Worm (Caenorhabditis elegans): ENCODE results near the gene gst-23.

Gene gst-23

DNA sequence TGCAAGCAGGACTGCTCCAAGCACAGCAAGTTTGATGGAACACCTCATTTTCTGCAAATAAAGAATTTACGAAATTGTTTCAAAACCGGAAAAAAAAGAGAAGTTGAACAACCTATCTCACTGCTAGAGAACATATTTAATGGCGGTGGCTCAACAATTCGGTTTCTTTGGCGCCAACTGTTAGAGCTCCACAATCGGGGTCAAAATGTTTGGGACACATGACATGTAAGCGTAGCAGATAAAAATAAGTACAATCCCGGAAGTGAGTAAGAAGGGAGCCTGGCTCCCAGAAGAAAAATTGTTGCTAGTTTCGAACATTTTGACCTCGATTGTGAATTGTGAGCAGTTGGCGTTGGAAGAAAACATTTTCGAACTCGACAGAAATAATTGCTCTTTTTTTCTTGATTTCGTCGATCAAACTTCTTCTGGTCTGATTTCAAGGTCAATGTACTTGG lies 16.1 kb downstream of the gst-23 start, which contains the start of gene T28A11.16:
TSS of gene T28A11.16 (minus strand) at position 51 of the 455 bp plus-strand sequence.
- TF ChIP-seq cey-2 (tag; optimal IDR thresholded peaks at IDR 0.05; ENCODE audit: borderline replicate concordance, insufficient read depth): no peak
- TF ChIP-seq mep-1 (tag; optimal IDR thresholded peaks at IDR 0.05): no peak
- no peak for TF ChIP-seq egl-27 (tag; optimal IDR thresholded peaks at IDR 0.05)
- TF ChIP-seq duxl-1 (tag; optimal IDR thresholded peaks at IDR 0.05; ENCODE audit: poor library complexity): no peak
- no peak for TF ChIP-seq set-16 (GFP tag; IDR thresholded peaks at IDR 0.05)
- peak in 1 of 2 experiments; percentile 80 for TF ChIP-seq daf-16 (GFP tag; optimal IDR thresholded peaks at IDR 0.05)
- no peak for TF ChIP-seq daf-16 (tag; optimal IDR thresholded peaks at IDR 0.05)
- TF ChIP-seq hmg-1.1 (GFP tag; IDR thresholded peaks at IDR 0.05): no peak
- no peak for TF ChIP-seq ceh-20 (GFP tag; IDR thresholded peaks at IDR 0.05)
- TF ChIP-seq spr-1 (tag; optimal IDR thresholded peaks at IDR 0.05): no peak
- TF ChIP-seq T26A8.4 (GFP tag; IDR thresholded peaks at IDR 0.05): no peak
- TF ChIP-seq aha-1 (tag): peak; percentile 70
- no peak for TF ChIP-seq hlh-30 (tag; optimal IDR thresholded peaks at IDR 0.05; ENCODE audit: insufficient read depth)
- TF ChIP-seq lin-38 (GFP tag; IDR thresholded peaks at IDR 0.05): no peak
- no peak for TF ChIP-seq madf-9 (GFP tag; conservative IDR thresholded peaks at IDR 0.05)
- TF ChIP-seq dpl-1 (GFP tag; optimal IDR thresholded peaks at IDR 0.05): no peak
- TF ChIP-seq unc-130 (GFP tag; optimal IDR thresholded peaks at IDR 0.05): no peak
- no peak for TF ChIP-seq T20F7.1 (GFP tag; optimal IDR thresholded peaks at IDR 0.05)
- peak; percentile 45 for TF ChIP-seq hlh-11 (tag; optimal IDR thresholded peaks at IDR 0.05)
- no peak for TF ChIP-seq ZK337.2 (GFP tag; IDR thresholded peaks at IDR 0.05)
- TF ChIP-seq fos-1 (tag; optimal IDR thresholded peaks at IDR 0.05): no peak
- TF ChIP-seq madf-5 (GFP tag; IDR thresholded peaks at IDR 0.05): no peak
- TF ChIP-seq F26F4.8 (GFP tag; conservative IDR thresholded peaks at IDR 0.05): no peak
- TF ChIP-seq ceh-82 (tag; optimal IDR thresholded peaks at IDR 0.05): no peak

DNA sequence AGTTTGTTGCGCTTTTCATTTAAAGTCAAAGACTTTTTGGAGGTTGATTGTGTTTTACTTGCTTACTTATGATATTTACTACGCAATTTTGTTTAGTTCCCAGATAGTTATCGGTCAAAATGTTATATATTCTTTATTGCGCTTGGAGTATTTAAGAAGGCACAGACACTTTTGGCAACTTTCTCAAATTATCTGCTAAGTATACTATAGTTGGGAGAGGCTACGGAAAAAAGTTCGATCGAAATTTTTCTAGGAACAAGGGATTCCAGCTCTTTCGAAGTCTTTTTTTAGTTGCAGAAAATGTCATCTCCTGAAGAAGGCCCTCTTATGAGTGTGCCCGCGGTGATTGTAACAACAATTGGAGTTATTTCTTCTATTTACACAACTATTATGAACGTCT lies 17.0 kb downstream of the gst-23 start, which contains the start of gene srbc-5:
TSS of gene srbc-5 (plus strand) at position 301 of the 400 bp plus-strand sequence.
- TF ChIP-seq lin-39 (tag; optimal IDR thresholded peaks at IDR 0.05) (no peak), lin-13 (GFP tag; optimal IDR thresholded peaks at IDR 0.05) (no peak), mep-1 (tag; optimal IDR thresholded peaks at IDR 0.05) (no peak), hmg-1.1 (GFP tag; IDR thresholded peaks at IDR 0.05) (no peak), duxl-1 (tag; optimal IDR thresholded peaks at IDR 0.05; ENCODE audit: poor library complexity) (no peak), daf-16 (GFP tag; optimal IDR thresholded peaks at IDR 0.05) (no peak), daf-16 (tag; optimal IDR thresholded peaks at IDR 0.05) (no peak), mxl-2 (GFP tag; conservative IDR thresholded peaks at IDR 0.05) (no peak)

DNA sequence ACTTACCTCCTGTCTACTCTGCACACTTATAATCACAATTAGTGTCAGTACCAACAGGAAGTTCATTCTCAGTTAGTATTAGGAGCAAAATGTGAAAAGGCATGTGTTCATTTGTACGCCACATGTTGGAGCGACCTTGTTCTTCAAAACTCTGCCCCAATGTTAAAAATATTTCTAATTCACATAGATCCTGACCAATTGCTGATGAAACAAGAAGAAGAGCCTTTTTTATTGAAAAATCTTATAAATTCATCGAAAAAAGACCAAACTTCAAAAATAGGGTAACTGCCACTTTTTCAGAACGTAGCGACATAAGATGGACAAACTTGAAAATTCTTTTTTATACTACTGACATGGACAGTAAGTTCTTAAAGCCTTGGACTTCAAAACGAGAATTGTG lies 23.1 kb downstream of the gst-23 start, which contains the start of gene T28A11.17:
TSS of gene T28A11.17 (minus strand) at position 101 of the 400 bp plus-strand sequence.
- TF ChIP-seq ztf-7 (tag; optimal IDR thresholded peaks at IDR 0.05) (no peak), dve-1 (tag; optimal IDR thresholded peaks at IDR 0.05; ENCODE audit: insufficient read depth) (no peak), ZK337.2 (GFP tag; IDR thresholded peaks at IDR 0.05) (no peak), zip-2 (tag; optimal IDR thresholded peaks at IDR 0.05) (no peak), set-16 (GFP tag; IDR thresholded peaks at IDR 0.05) (no peak), dmd-9 (GFP tag; IDR thresholded peaks at IDR 0.05) (no peak), vab-7 (GFP tag; IDR thresholded peaks at IDR 0.05) (no peak), attf-4 (tag; optimal IDR thresholded peaks at IDR 0.05) (no peak), F37D6.2 (tag; optimal IDR thresholded peaks at IDR 0.05) (no peak), fos-1 (tag; optimal IDR thresholded peaks at IDR 0.05) (no peak)

DNA sequence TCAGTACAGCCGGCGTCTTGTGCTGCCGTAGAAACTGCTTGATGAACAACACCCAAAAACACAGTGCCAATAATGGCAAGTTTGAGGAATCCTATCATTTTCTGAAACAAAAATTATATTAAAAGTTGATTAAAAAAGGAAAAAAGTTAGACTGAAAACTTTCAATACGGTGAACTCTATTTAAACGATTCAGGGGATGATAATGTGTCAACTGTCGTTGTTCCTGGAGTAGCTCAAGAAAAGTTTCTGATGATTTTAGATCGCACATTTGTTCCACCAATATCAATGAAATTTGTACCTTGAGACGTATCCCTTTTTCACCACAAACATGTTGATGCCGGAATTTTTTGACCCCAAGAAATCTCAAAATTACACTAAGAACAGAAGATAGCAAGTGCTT lies 24.9 kb downstream of the gst-23 start, which contains the start of gene T28A11.18:
TSS of gene T28A11.18 (minus strand) at position 101 of the 400 bp plus-strand sequence.
- TF ChIP-seq pha-4 (GFP tag; IDR thresholded peaks at IDR 0.05) (no peak), pha-4 (tag; optimal IDR thresholded peaks at IDR 0.05) (no peak), spr-1 (tag; optimal IDR thresholded peaks at IDR 0.05) (no peak), zag-1 (tag; optimal IDR thresholded peaks at IDR 0.05) (no peak), daf-16 (GFP tag; optimal IDR thresholded peaks at IDR 0.05) (peak in 1 of 2 experiments; percentile 44), daf-16 (tag; optimal IDR thresholded peaks at IDR 0.05) (no peak), dpl-1 (GFP tag; optimal IDR thresholded peaks at IDR 0.05) (no peak)

Measured in whole organism, L4 larva.